Fruit fly (Drosophila melanogaster) whole organism, embryonic: ENCODE measurements around the gene Rich.
A peak's percentile ranks its signal among the peaks of the same experiment; 100 is the strongest.

Experiments
- ATbp ChIP-seq: fragments of 200-800 bp; sonication (Bioruptor generic); optimal IDR thresholded peaks from 2 replicates; lab custom pipeline; 2017; ENCODE audit warnings: missing biosample characterization, mild to moderate bottlenecking, missing genetic modification characterization, missing genetic modification reagents
- Atf3 ChIP-seq: fragments of 200-800 bp; sonication (Bioruptor generic); optimal IDR thresholded peaks from 3 replicates; lab custom pipeline; 2016; ENCODE audit warnings: missing biosample characterization, missing genetic modification characterization
- CG10147 ChIP-seq: fragments of 200-800 bp; sonication (Bioruptor generic); optimal IDR thresholded peaks from 2 replicates; lab custom pipeline; 2019; ENCODE audit warnings: missing biosample characterization, mild to moderate bottlenecking, missing genetic modification characterization, moderate library complexity
- CG10366 ChIP-seq: fragments of 200-800 bp; sonication (Bioruptor generic); IDR thresholded peaks from 2 replicates; pipeline ENCODE4 v1.3.6; 2022; ENCODE audit warnings: missing biosample characterization, missing genetic modification characterization
- CG10979 ChIP-seq: fragments of 200-800 bp; sonication (Bioruptor generic); optimal IDR thresholded peaks from 2 replicates; lab custom pipeline; 2018; ENCODE audit warnings: missing biosample characterization, mild to moderate bottlenecking, missing genetic modification characterization, moderate library complexity
- CG14965 ChIP-seq: fragments of 200-800 bp; sonication (Bioruptor generic); optimal IDR thresholded peaks from 2 replicates; lab custom pipeline; 2016; ENCODE audit warnings: missing biosample characterization, missing genetic modification characterization, borderline replicate concordance
- CG16815 ChIP-seq: fragments of 200-800 bp; sonication (Bioruptor generic); optimal IDR thresholded peaks from 3 replicates; lab custom pipeline; 2017; ENCODE audit warnings: missing biosample characterization, mild to moderate bottlenecking, missing genetic modification characterization
- CG18011 ChIP-seq: fragments of 200-800 bp; sonication (Bioruptor generic); optimal IDR thresholded peaks from 2 replicates; lab custom pipeline; 2017; ENCODE audit warnings: missing biosample characterization, missing genetic modification characterization, mild to moderate bottlenecking, moderate library complexity, missing genotype
- CG2712 ChIP-seq: fragments of 200-800 bp; optimal IDR thresholded peaks from 3 replicates; lab custom pipeline; 2019; ENCODE audit warnings: missing biosample characterization, mild to moderate bottlenecking, missing genetic modification characterization, moderate library complexity
- CG3847 ChIP-seq: fragments of 200-800 bp; sonication (Bioruptor generic); IDR thresholded peaks from 2 replicates; pipeline ENCODE4 v1.3.6; 2022; ENCODE audit warnings: missing biosample characterization, missing genetic modification characterization
- CG8765 ChIP-seq: fragments of 200-800 bp; sonication (Bioruptor generic); IDR thresholded peaks from 2 replicates; pipeline ENCODE4 v1.3.6; 2022; ENCODE audit warnings: missing biosample characterization, missing genetic modification characterization
- CG9215 ChIP-seq: fragments of 200-800 bp; sonication (Bioruptor generic); IDR thresholded peaks from 2 replicates; pipeline ENCODE4 v1.3.6; 2022; ENCODE audit warnings: missing biosample characterization, missing genetic modification characterization
- CG9609 ChIP-seq: fragments of 200-800 bp; sonication (Bioruptor generic); optimal IDR thresholded peaks from 3 replicates; lab custom pipeline; 2016; ENCODE audit warnings: missing biosample characterization, missing genetic modification characterization
- CTCF ChIP-seq: fragments of 200-800 bp; sonication (Bioruptor generic); optimal IDR thresholded peaks from 2 replicates; lab custom pipeline; 2017; ENCODE audit warnings: missing biosample characterization, mild to moderate bottlenecking, missing genetic modification characterization, moderate library complexity
- D19A ChIP-seq: fragments of 200-800 bp; optimal IDR thresholded peaks from 3 replicates; lab custom pipeline; 2019; ENCODE audit warnings: missing biosample characterization, mild to moderate bottlenecking, missing genetic modification characterization, moderate library complexity
- ERR ChIP-seq: fragments of 200-800 bp; sonication (Bioruptor generic); optimal IDR thresholded peaks from 2 replicates; lab custom pipeline; 2016; ENCODE audit warnings: missing biosample characterization, missing genetic modification characterization
- Eip74EF ChIP-seq, 2 experiments: fragments of 200-800 bp in 1 of 2; fragments of >200 bp in 1 of 2; sonication (Bioruptor generic) in 1 of 2; optimal IDR thresholded peaks; 2 replicates each; lab custom pipeline; 2017 to 2019; ENCODE audit warnings: missing biosample characterization in 2 of 2, missing genetic modification characterization in 2 of 2, mild to moderate bottlenecking in 1 of 2, moderate library complexity in 1 of 2
- H2.0 ChIP-seq: fragments of 200-800 bp; sonication (Bioruptor generic); IDR thresholded peaks from 2 replicates; pipeline ENCODE4 v1.3.6; 2022; ENCODE audit warnings: missing biosample characterization, missing genetic modification characterization
- Hmx ChIP-seq: fragments of 200-800 bp; sonication (Bioruptor generic); optimal IDR thresholded peaks from 2 replicates; lab custom pipeline; 2016; ENCODE audit warnings: missing biosample characterization, missing genetic modification characterization
- Hsf ChIP-seq: fragments of 200-800 bp; sonication (Bioruptor generic); optimal IDR thresholded peaks from 3 replicates; lab custom pipeline; 2016; ENCODE audit warnings: missing biosample characterization, missing genetic modification characterization
- Nf-YC ChIP-seq: fragments of 200-800 bp; optimal IDR thresholded peaks from 3 replicates; lab custom pipeline; 2019; ENCODE audit warnings: missing biosample characterization, mild to moderate bottlenecking, missing genetic modification characterization, moderate library complexity
- Oaz ChIP-seq: fragments of 200-800 bp; sonication (Bioruptor generic); IDR thresholded peaks from 2 replicates; pipeline ENCODE4 v1.3.6; 2022; ENCODE audit warnings: missing biosample characterization, missing genetic modification characterization
- Ravus ChIP-seq: fragments of 200-800 bp; sonication (Bioruptor generic); IDR thresholded peaks from 2 replicates; pipeline ENCODE4 v1.3.6; 2022; ENCODE audit warnings: missing biosample characterization, missing genetic modification characterization
- Rfx ChIP-seq: fragments of 200-800 bp; sonication (Bioruptor generic); IDR thresholded peaks from 2 replicates; pipeline ENCODE4 v1.3.6; 2022; ENCODE audit warnings: missing biosample characterization, missing genetic modification characterization
- YL-1 ChIP-seq: fragments of 200-800 bp; sonication (Bioruptor generic); optimal IDR thresholded peaks from 3 replicates; lab custom pipeline; 2017; ENCODE audit warnings: missing biosample characterization, mild to moderate bottlenecking, missing genetic modification characterization
- ac ChIP-seq: fragments of 200-800 bp; sonication (Bioruptor generic); optimal IDR thresholded peaks from 3 replicates; lab custom pipeline; 2017; ENCODE audit warnings: missing biosample characterization, mild to moderate bottlenecking, missing genetic modification characterization
- ato ChIP-seq: fragments of 200-800 bp; sonication (Bioruptor generic); IDR thresholded peaks from 2 replicates; pipeline ENCODE4 v1.3.6; 2022; ENCODE audit warnings: missing biosample characterization, missing genetic modification characterization; ENCODE audit not compliant: partially characterized antibody
- bcd ChIP-seq: fragments of 200-800 bp; sonication (Bioruptor generic); optimal IDR thresholded peaks from 2 replicates; lab custom pipeline; 2017; ENCODE audit warnings: missing biosample characterization, mild to moderate bottlenecking, missing genetic modification characterization
- eve ChIP-seq, 2 experiments: fragments of >200 bp; optimal IDR thresholded peaks; 2 replicates each; lab custom pipeline; 2017; ENCODE audit warnings: missing biosample characterization in 2 of 2, missing genetic modification characterization in 2 of 2
- fd102C ChIP-seq: fragments of 200-800 bp; sonication (Bioruptor generic); optimal IDR thresholded peaks from 2 replicates; lab custom pipeline; 2018; ENCODE audit warnings: missing biosample characterization, mild to moderate bottlenecking, missing genetic modification characterization, moderate library complexity
- fd3F ChIP-seq: fragments of 200-800 bp; sonication (Bioruptor generic); optimal IDR thresholded peaks from 2 replicates; lab custom pipeline; 2018; ENCODE audit warnings: missing biosample characterization, mild to moderate bottlenecking, missing genetic modification characterization, moderate library complexity
- fru ChIP-seq: fragments of >200 bp; optimal IDR thresholded peaks from 2 replicates; lab custom pipeline; 2017
- gcm ChIP-seq: fragments of 200-800 bp; sonication (Bioruptor generic); optimal IDR thresholded peaks from 2 replicates; lab custom pipeline; 2019; ENCODE audit warnings: missing biosample characterization, mild to moderate bottlenecking, missing genetic modification characterization, moderate library complexity
- ham ChIP-seq: fragments of 200-800 bp; sonication (Bioruptor generic); IDR thresholded peaks from 2 replicates; pipeline ENCODE4 v1.3.6; 2022; ENCODE audit warnings: missing biosample characterization, missing genetic modification characterization
- her ChIP-seq: fragments of 200-800 bp; sonication (Bioruptor generic); optimal IDR thresholded peaks from 2 replicates; lab custom pipeline; 2016; ENCODE audit warnings: missing biosample characterization, missing genetic modification characterization
- nau ChIP-seq: fragments of 200-800 bp; sonication (Bioruptor generic); optimal IDR thresholded peaks from 3 replicates; lab custom pipeline; 2017; ENCODE audit warnings: missing biosample characterization, mild to moderate bottlenecking, missing genetic modification characterization, missing genetic modification reagents
- nerfin-1 ChIP-seq: fragments of 200-800 bp; sonication (Bioruptor generic); optimal IDR thresholded peaks from 3 replicates; lab custom pipeline; 2019; ENCODE audit warnings: missing biosample characterization, mild to moderate bottlenecking, missing genetic modification characterization, moderate library complexity
- prd ChIP-seq, 3 experiments: fragments of >200 bp in 2 of 3; fragments of 200-800 bp in 1 of 3; sonication (Bioruptor generic) in 1 of 3; optimal IDR thresholded peaks in 2 of 3; IDR thresholded peaks in 1 of 3; 2 replicates in 2 of 3; 3 replicates in 1 of 3; pipeline versions ENCODE4 v1.3.6 to Lab custom; 2017 to 2022; ENCODE audit warnings: missing biosample characterization in 1 of 3, missing genetic modification characterization in 1 of 3
- pros ChIP-seq: fragments of 200-800 bp; sonication (Bioruptor generic); optimal IDR thresholded peaks from 3 replicates; lab custom pipeline; 2019; ENCODE audit warnings: missing biosample characterization, mild to moderate bottlenecking, missing genetic modification characterization, moderate library complexity
- scrt ChIP-seq: fragments of 200-800 bp; sonication (Bioruptor generic); optimal IDR thresholded peaks from 2 replicates; lab custom pipeline; 2018; ENCODE audit warnings: missing biosample characterization, mild to moderate bottlenecking, missing genetic modification characterization, moderate library complexity
- sisA ChIP-seq: fragments of 200-800 bp; sonication (Bioruptor generic); IDR thresholded peaks from 2 replicates; pipeline ENCODE4 v1.3.6; 2022; ENCODE audit warnings: missing biosample characterization, missing genetic modification characterization
- slou ChIP-seq: fragments of 200-800 bp; sonication (Bioruptor generic); optimal IDR thresholded peaks from 3 replicates; lab custom pipeline; 2016; ENCODE audit warnings: missing biosample characterization, missing genetic modification characterization
- sqz ChIP-seq: fragments of 200-800 bp; sonication (Bioruptor generic); optimal IDR thresholded peaks from 3 replicates; lab custom pipeline; 2018; ENCODE audit warnings: missing biosample characterization, mild to moderate bottlenecking, missing genetic modification characterization
- ssp ChIP-seq: fragments of 200-800 bp; sonication (Bioruptor generic); IDR thresholded peaks from 2 replicates; pipeline ENCODE4 v1.3.6; 2022; ENCODE audit warnings: missing biosample characterization, missing genetic modification characterization
- wdn ChIP-seq: fragments of 200-800 bp; sonication (Bioruptor generic); IDR thresholded peaks from 2 replicates; pipeline ENCODE4 v1.3.6; 2022; ENCODE audit warnings: missing biosample characterization, missing genetic modification characterization
- zen ChIP-seq: fragments of 200-800 bp; sonication (Bioruptor generic); optimal IDR thresholded peaks from 3 replicates; lab custom pipeline; 2018; ENCODE audit warnings: missing biosample characterization, mild to moderate bottlenecking, missing genetic modification characterization, moderate library complexity

Rich gene

dm6 chr3L:22214725-22215124 is 48.0 kb downstream of the Rich start:
- TF ChIP-seq fd102C (GFP tag; lab: Kevin White, UChicago) (no peak), CG2712 (tag; lab: Kevin White, UChicago) (no peak), CTCF (GFP tag; lab: Kevin White, UChicago) (peak; percentile 78), zen (tag; lab: Kevin White, UChicago) (peak; percentile 25), CG9215 (no peak), scrt (GFP tag; lab: Kevin White, UChicago) (no peak), CG3847 (GFP tag; lab: Robert Waterston, UW) (no peak), CG9609 (GFP tag; lab: Kevin White, UChicago) (no peak), Hsf (no peak), CG16815 (GFP tag; lab: Kevin White, UChicago) (no peak), ATbp (GFP tag; lab: Kevin White, UChicago) (no peak)

dm6 chr3L:22209658-22210057 is 53.1 kb downstream of the Rich start:
- TF ChIP-seq H2.0 (GFP tag; lab: Robert Waterston, UW) = no peak
- no peak for TF ChIP-seq fd3F (GFP tag; lab: Kevin White, UChicago)
- TF ChIP-seq CG10147 (GFP tag; lab: Kevin White, UChicago) = no peak
- no peak for TF ChIP-seq bcd (GFP tag; lab: Kevin White, UChicago)
- TF ChIP-seq CG10366 (GFP tag; lab: Robert Waterston, UW) = no peak
- TF ChIP-seq CG14965 = no peak
- no peak for TF ChIP-seq sisA (GFP tag; lab: Robert Waterston, UW)
- no peak for TF ChIP-seq Rfx
- TF ChIP-seq Hmx = no peak
- no peak for TF ChIP-seq ham (GFP tag; lab: Robert Waterston, UW)
- no peak for TF ChIP-seq ERR (GFP tag; lab: Kevin White, UChicago)
- no peak for TF ChIP-seq ssp (GFP tag; lab: Robert Waterston, UW)
- peak; percentile 43 for TF ChIP-seq gcm
- no peak for TF ChIP-seq Nf-YC (tag; lab: Kevin White, UChicago)
- TF ChIP-seq nau (GFP tag; lab: Kevin White, UChicago) = no peak
- TF ChIP-seq YL-1 (GFP tag; lab: Kevin White, UChicago) = no peak
- no peak for TF ChIP-seq eve (GFP tag; optimal IDR thresholded peaks at IDR 0.05; lab: Kevin White, UChicago)
- TF ChIP-seq pros (GFP tag; lab: Kevin White, UChicago) = peak; percentile 81
- TF ChIP-seq Ravus (GFP tag; lab: Robert Waterston, UW) = no peak
- no peak for TF ChIP-seq Atf3 (GFP tag; lab: Kevin White, UChicago)
- no peak for TF ChIP-seq fru (lab: Kevin White, UChicago)
- no peak for TF ChIP-seq CG18011 (GFP tag; lab: Kevin White, UChicago)
- TF ChIP-seq sqz = peak; percentile 55
- TF ChIP-seq ac (GFP tag; lab: Kevin White, UChicago) = no peak
- TF ChIP-seq Eip74EF (GFP tag; optimal IDR thresholded peaks at IDR 0.05; lab: Kevin White, UChicago) = no peak
- no peak for TF ChIP-seq slou
- no peak for TF ChIP-seq prd (optimal IDR thresholded peaks at IDR 0.05; lab: Kevin White, UChicago)
- TF ChIP-seq prd (GFP tag; IDR thresholded peaks at IDR 0.05; lab: Robert Waterston, UW) = no peak
- TF ChIP-seq nerfin-1 (tag; lab: Kevin White, UChicago) = peak; percentile 35
- no peak for TF ChIP-seq CG10979 (tag; lab: Kevin White, UChicago)
- no peak for TF ChIP-seq D19A (tag; lab: Kevin White, UChicago)
- TF ChIP-seq ato (GFP tag; lab: Robert Waterston, UW) = no peak
- no peak for TF ChIP-seq Oaz (GFP tag; lab: Robert Waterston, UW)
- no peak for TF ChIP-seq wdn (GFP tag; lab: Robert Waterston, UW)
- TF ChIP-seq her (GFP tag; lab: Kevin White, UChicago) = no peak
- TF ChIP-seq CG8765 (GFP tag; lab: Robert Waterston, UW) = no peak
- TF ChIP-seq, all 482 proteins: peak for 4
